Worm (Caenorhabditis elegans) whole organism, dauer: ENCODE measurements around the gene ikke-1.

Source experiments
- unc-62 ChIP-seq: sonication (generic microtip); optimal IDR thresholded peaks from 2 replicates; lab custom pipeline; 2017; ENCODE audit warnings: missing biosample characterization, missing genetic modification reagents, missing genetic modification characterization

Gene ikke-1

DNA sequence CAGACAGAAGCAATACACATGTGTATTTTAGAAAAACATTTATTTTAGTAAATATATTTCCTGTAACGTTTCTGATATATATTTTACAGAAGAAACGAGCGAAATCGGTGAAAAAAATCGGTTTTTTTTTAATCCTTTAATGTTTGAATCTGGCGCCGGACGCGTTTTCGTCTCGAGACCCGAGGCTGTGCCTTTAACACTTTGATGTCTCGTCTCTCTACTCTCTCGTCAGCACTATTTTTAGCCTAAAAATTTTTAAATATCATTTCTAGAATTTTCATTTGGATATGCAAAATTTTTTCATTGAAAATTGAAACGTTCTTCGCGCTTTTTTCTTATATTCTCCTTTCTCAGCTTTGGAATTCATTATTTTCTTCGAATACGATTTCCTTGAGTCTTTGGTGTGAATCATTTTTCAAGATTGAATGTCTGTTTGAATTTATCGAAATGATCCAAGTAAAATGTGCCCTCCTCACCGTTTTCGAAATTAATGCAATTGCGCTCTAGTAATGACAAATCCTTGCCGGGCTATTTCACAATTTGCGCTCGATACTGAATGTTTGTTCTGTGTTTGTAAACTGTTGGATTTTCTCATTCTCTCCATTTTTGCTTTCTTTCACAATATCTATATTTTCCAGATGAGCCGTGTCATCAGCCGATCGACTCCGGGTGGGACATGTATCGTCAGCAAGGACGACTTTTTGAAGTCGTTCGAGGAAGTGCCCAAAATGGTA lies 4.1 kb upstream of the ikke-1 start, which contains the start of gene cls-2:
Gene cls-2, plus strand, starts transcription at position 635 of the 734 bp plus-strand sequence.
- no peak for TF ChIP-seq unc-62 (GFP tag; lab: Kevin White, UChicago)

DNA sequence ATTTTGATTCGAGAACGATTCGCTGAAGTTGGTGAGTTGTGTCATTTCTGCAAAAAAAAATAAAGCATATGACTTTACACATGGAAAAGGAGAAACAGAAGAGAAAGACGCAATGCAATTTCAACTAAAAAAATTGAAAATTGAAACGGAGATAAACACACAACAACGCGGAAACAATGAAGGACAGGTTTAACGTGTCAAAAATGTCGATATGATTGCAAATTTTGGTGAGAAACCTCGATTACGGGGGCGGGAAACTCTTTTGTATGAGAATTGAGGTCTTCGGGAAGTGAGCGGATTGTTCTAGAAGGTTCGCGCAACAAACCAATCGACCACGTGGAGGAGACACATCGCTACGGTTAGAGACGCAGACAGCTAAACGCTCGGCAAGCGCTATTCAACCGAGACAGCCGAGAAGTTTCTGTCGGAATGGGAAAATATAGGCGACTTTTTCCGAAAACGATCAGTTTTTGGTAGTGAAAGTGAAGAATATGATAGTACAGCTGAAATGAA lies 3.3 kb upstream of the ikke-1 start, which contains the start of gene R107.5:
Gene R107.5, minus strand, starts transcription at position 51 of the 513 bp plus-strand sequence.
- no peak for TF ChIP-seq unc-62 (GFP tag; lab: Kevin White, UChicago)

DNA sequence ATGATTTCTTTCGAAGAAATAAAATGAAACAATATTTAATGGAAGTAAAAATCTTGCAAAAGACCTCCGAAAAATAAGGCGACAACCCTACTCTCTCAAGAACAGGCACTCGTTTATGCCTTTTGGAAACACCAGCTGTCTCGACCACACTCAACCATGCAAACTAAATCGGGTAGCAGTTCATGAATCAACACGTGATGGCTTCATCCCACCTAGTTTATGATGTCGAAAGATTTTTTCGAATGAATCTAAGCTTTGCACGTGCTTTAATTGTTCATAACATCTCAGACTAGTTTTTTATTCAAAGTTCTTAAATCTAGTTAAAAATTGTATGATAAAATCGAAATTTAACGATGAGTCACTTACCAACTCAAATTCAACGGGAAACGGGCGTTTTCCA lies 2.8 kb upstream of the ikke-1 start:
- no peak for TF ChIP-seq unc-62 (GFP tag; lab: Kevin White, UChicago)

DNA sequence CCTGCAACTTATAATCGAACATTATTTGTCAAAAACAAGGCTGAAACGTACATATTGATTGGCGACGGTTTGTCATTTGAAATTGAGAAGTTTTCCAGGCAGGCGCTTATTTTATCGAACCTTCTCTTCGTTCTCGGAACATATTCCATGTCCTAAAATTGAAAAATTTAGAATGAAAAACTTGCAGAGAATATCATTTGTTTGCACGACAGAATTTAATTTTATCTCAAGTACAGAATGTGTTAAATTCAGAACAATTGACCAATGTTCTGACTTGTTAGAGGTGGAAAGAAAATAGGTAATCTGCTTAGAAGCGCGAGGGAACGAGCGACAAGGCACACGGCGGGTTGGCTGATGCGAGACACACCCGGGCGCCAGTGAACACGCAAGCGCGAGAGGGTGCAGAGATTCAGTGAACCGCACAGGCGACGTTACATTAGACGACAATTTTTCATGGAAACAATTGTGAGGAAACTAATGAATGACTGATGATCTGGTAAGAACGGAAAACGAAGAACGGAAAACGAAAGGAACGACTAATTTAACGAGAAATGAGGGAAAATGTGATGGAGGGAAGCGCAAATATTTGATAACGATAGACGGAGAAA lies 2.0 kb upstream of the ikke-1 start:
- TF ChIP-seq unc-62 (GFP tag; lab: Kevin White, UChicago), result no peak

DNA sequence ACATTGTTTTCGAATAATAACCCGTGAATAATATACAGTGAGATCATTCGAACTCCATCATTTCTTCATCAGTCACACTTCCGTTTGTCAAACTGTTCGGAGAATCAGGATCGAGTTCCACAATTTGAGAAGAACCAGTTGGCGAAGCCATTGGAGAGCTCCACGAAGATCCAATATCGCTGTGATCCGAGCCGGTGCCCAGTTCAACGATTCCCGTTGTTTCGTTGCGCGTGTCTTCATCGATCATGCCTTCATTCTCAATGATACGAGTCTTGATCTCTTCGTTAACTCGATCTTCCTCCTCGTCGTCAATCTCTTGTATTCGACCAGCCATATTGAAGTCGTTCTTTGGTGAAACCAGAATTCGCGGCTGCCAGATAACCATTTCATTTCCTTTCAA lies 1.2 kb upstream of the ikke-1 start:
- no peak for TF ChIP-seq unc-62 (GFP tag; lab: Kevin White, UChicago)

DNA sequence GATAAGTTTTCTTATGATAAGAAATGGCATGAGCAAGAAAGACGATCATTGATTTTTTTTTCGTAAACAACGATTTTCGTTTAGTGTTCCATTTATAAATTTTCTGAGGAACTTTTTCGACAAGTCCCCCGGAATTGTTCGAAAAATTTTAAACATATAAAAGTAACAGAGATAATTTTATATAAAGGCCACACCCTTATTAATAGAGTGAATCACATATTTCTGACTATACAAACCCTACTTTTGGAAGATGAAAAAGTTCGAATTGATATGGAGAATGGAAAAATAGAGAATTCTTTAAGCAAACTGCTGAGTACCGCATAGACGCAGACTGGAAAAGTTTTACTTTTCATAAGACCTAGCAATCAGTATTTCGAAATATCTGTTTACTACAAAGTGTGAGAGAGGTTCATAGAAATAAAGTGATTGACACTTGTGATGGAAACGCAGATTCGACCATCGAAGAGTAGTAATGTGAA lies 658 bp upstream of the ikke-1 start:
- TF ChIP-seq unc-62 (GFP tag; lab: Kevin White, UChicago), result no peak

DNA sequence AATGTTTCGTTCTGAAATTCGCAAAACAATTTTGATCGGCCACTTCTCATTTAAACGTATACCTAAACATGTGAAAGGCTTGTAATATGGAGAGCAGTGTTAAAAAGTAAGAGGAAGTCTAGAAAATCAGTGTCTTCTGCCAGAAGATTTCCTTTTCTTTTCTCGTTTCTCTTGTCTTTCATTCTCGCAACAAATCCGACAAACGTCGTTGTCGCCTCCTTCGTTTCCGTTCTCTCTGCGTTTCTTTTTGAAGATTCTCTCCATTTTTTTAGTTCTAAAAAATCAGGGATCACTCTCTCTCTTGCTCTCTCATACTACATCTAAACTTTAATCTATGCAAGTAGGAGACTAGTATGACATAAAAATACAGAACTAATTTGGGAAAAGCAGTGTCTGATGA lies 3.2 kb downstream of the ikke-1 start:
- TF ChIP-seq unc-62 (GFP tag; lab: Kevin White, UChicago), result no peak

DNA sequence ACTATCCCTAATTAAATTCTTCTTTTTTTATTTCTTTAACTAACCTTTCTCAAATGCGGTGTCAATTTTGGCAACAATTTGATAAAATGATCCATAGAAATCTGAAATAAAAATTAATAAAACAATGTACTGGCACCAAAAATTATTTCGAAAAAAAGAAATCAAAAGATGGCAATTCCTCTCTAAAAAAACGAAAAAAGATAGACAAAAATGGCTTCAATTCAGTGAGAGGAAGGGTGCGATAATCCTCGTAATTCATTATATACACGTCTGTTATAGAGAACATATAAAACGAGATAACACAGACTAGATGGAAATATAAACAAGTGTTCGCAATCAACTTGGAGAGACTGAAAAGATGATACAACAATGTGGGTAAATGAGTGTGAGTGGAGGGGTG lies 4.7 kb downstream of the ikke-1 start, which contains the start of gene R107.2:
Gene R107.2, minus strand, starts transcription at position 101 of the 400 bp plus-strand sequence.
- no peak for TF ChIP-seq unc-62 (GFP tag; lab: Kevin White, UChicago)

DNA sequence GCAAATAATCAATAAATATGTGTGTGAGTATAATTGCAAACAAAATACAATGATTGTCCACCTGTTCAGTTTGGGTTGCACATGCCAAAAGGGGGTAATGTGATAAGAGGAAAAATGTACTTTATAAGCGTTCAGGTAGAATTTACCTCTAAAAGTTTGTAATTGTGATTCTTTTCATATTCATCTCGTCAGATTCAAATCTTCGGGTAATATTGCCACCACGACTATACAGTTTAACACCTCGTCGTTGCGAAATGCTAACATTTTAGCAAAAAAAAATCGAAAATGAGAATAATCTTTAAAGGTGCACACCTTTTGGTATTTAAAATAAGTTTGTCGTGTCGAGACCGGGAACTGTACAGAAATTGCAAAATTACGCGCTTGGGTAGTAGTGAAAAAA lies 7.3 kb downstream of the ikke-1 start, which contains the start of gene nac-2:
Gene nac-2, minus strand, starts transcription at position 101 of the 400 bp plus-strand sequence.
- no peak for TF ChIP-seq unc-62 (GFP tag; lab: Kevin White, UChicago)

DNA sequence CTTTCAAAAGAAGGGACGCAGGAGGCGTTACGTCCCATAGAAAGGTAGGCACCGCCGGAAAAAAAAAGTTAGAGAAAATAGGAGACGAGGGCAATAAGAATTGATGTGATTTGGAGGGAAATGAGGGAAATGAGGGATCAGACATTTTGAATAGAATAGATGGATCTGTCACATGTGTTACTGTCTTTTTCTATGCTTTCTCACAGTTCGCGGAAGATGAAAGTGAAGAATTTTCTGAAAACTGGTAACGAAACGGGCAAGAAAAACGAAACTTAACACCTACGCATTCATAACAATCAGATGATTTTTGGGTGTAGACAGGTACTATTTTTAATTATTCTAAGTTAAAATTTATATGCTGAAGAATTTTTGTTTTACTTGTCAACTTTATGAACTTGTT lies 12.8 kb downstream of the ikke-1 start, which contains the start of gene R107.9:
Gene R107.9, plus strand, starts transcription at position 301 of the 400 bp plus-strand sequence.
- no peak for TF ChIP-seq unc-62 (GFP tag; lab: Kevin White, UChicago)

DNA sequence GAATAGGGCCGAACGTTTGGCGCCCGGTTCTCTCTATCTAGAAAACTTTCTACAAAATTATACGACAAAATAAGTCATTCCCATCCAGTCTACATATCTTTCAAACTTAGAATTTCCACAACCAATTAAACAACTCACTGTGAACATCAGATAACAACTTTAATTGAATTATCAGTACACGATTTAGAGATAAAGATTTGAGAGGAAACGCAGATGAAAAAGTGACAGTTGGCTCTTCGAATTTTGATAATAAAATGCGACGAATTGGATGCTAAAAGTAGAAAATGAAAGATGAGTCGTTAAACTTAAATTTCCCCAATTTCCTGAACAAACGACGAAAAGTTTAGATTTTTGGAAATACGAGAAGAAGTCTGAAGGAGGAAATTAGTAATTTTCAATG lies 15.5 kb downstream of the ikke-1 start:
- no peak for TF ChIP-seq unc-62 (GFP tag; lab: Kevin White, UChicago)

DNA sequence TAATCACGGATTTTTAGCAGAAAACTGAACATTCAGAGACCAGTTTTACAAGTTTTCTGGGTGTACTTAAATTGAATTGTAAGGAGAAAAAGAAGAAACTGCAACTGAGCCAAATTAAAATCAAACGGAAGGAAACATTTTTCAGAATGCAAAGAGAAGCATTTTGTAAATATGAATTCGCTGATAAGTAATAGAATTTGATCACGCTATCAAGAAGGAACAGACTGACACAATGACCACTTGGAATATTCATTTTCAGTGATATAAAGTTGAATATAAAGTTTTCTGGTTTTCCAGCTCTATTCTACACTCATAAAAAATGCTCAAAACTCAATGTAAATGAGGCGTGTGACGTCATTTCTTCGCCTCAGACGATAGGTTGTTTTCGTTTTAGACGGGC lies 16.4 kb downstream of the ikke-1 start:
- TF ChIP-seq unc-62 (GFP tag; lab: Kevin White, UChicago), result no peak

DNA sequence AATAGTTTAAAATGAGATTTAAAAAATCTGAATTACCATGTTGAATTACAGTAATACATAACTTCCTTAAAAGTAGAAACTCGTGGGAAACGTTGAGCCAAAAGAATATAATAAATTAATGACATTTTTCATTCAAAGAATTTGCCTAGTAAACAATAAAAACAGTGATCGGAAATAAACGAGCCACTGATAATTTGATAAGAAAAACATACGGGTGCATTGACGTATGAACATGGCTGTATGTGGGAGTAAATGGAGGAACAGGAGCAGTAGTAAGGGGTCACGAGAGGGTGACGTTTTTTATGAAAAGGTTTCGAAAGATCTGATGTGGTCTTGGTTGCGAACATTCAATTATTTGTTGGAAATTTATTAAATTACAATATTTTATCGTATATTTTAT lies 19.7 kb downstream of the ikke-1 start:
- no peak for TF ChIP-seq unc-62 (GFP tag; lab: Kevin White, UChicago)

DNA sequence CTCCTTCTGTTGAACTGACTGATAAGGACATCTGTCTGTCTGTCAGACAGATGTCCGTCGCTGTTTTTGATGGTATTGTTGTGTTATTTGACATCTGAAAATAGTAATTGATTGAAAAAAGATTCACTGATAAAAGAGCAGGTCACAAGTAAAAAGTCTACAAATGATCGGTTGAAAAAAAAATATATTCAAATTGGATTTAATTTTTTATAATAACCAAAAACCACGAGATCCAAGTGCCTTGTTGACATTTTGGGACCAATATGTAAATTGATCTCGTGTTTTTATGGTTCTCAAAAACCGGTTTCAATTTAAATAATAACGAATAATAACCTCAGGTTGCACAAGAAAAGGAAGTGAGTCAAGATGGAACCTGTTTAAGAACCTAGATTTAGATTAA lies 23.5 kb downstream of the ikke-1 start, which contains the start of gene F59B2.13:
Gene F59B2.13, minus strand, starts transcription at position 101 of the 400 bp plus-strand sequence.
- TF ChIP-seq unc-62 (GFP tag; lab: Kevin White, UChicago), result no peak

DNA sequence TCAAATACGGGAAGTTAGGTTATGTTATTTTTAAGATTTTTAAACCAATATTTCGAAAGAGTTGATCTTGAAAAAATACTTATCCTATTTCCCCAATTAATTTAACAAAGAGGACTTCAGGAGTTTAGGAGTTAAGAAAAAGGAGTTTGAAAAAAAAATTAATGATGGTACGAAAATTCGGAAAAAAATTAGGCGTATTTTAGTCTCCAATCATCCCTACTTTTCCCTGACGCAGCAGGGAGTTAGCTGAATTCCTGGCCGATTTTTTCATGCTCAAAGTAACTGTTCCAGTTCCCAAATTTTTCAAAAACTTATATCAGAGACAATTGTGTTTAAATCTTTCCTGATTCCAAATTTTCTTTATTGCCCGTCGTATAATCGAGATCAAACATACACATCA lies 26.9 kb downstream of the ikke-1 start:
- no peak for TF ChIP-seq unc-62 (GFP tag; lab: Kevin White, UChicago)

DNA sequence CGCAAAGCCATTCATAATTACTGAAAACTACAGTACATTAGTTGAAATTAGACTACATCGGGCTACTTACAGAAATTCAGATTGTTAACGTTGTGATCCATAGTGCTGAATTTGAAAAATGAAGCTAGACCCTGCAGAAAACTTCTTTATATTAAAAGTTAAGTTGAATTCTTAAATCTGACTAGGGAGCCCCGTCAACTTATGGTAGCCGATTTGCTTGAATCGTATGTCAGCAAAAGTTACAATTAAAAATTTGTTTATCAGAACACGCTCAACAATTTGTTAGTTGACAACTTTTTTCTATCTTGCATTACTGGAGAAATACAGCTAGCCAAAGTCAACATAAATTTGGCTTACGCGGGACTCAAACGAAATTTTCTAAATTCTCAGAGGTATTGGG lies 28.0 kb downstream of the ikke-1 start, which contains the start of gene F59B2.14:
Gene F59B2.14, minus strand, starts transcription at position 101 of the 400 bp plus-strand sequence.
- TF ChIP-seq unc-62 (GFP tag; lab: Kevin White, UChicago), result no peak
